Fruit fly (Drosophila melanogaster) whole organism, embryonic: Measurements from ENCODE around the gene drm.

ENCODE experiments used
- Atf6 ChIP-seq: fragments of 200-800 bp; sonication (Bioruptor generic); IDR thresholded peaks from 2 replicates; pipeline ENCODE4 v1.3.6; 2022; ENCODE audit warnings: missing biosample characterization, missing genetic modification characterization
- Bteb2 ChIP-seq: fragments of 200-800 bp; sonication (Bioruptor generic); optimal IDR thresholded peaks from 2 replicates; lab custom pipeline; 2016; ENCODE audit warnings: missing biosample characterization, missing genetic modification characterization
- CG10147 ChIP-seq: fragments of 200-800 bp; sonication (Bioruptor generic); optimal IDR thresholded peaks from 2 replicates; lab custom pipeline; 2019; ENCODE audit warnings: missing biosample characterization, mild to moderate bottlenecking, missing genetic modification characterization, moderate library complexity
- CG10274 ChIP-seq: fragments of 200-800 bp; sonication (Bioruptor generic); optimal IDR thresholded peaks from 3 replicates; lab custom pipeline; 2017; ENCODE audit warnings: missing biosample characterization, mild to moderate bottlenecking, missing genetic modification characterization
- CG10462 ChIP-seq: fragments of 200-800 bp; sonication (Bioruptor generic); optimal IDR thresholded peaks from 2 replicates; lab custom pipeline; 2016; ENCODE audit warnings: missing biosample characterization, missing genetic modification characterization
- CG10979 ChIP-seq: fragments of 200-800 bp; sonication (Bioruptor generic); optimal IDR thresholded peaks from 2 replicates; lab custom pipeline; 2018; ENCODE audit warnings: missing biosample characterization, mild to moderate bottlenecking, missing genetic modification characterization, moderate library complexity
- CG11247 ChIP-seq: fragments of 200-800 bp; sonication (Bioruptor generic); IDR thresholded peaks from 2 replicates; pipeline ENCODE4 v1.3.6; 2022; ENCODE audit warnings: missing biosample characterization, missing genetic modification characterization
- CG12071 ChIP-seq: fragments of 200-800 bp; sonication (Bioruptor generic); optimal IDR thresholded peaks from 3 replicates; lab custom pipeline; 2018; ENCODE audit warnings: missing biosample characterization, mild to moderate bottlenecking, missing genetic modification characterization
- CG16815 ChIP-seq: fragments of 200-800 bp; sonication (Bioruptor generic); optimal IDR thresholded peaks from 3 replicates; lab custom pipeline; 2017; ENCODE audit warnings: missing biosample characterization, mild to moderate bottlenecking, missing genetic modification characterization
- CG16863 ChIP-seq: fragments of 200-800 bp; sonication (Bioruptor generic); optimal IDR thresholded peaks from 3 replicates; lab custom pipeline; 2016; ENCODE audit warnings: missing biosample characterization, missing genetic modification characterization
- CG18011 ChIP-seq: fragments of 200-800 bp; sonication (Bioruptor generic); optimal IDR thresholded peaks from 2 replicates; lab custom pipeline; 2017; ENCODE audit warnings: missing biosample characterization, missing genetic modification characterization, mild to moderate bottlenecking, moderate library complexity, missing genotype
- CG2120 ChIP-seq: fragments of 200-800 bp; sonication (Bioruptor generic); optimal IDR thresholded peaks from 3 replicates; lab custom pipeline; 2016; ENCODE audit warnings: missing biosample characterization, missing genetic modification characterization
- CG31388 ChIP-seq: fragments of 200-800 bp; sonication (Bioruptor generic); optimal IDR thresholded peaks from 2 replicates; lab custom pipeline; 2016; ENCODE audit warnings: missing biosample characterization, missing genetic modification characterization
- CG33557 ChIP-seq: fragments of 200-800 bp; sonication (Bioruptor generic); optimal IDR thresholded peaks from 2 replicates; lab custom pipeline; 2019; ENCODE audit warnings: missing biosample characterization, mild to moderate bottlenecking, missing genetic modification characterization, moderate library complexity
- CG4707 ChIP-seq: fragments of 200-800 bp; sonication (Bioruptor generic); optimal IDR thresholded peaks from 2 replicates; lab custom pipeline; 2018; ENCODE audit warnings: missing biosample characterization, mild to moderate bottlenecking, missing genetic modification characterization, moderate library complexity
- CG7556 ChIP-seq: fragments of 200-800 bp; sonication (Bioruptor generic); optimal IDR thresholded peaks from 2 replicates; lab custom pipeline; 2017; ENCODE audit warnings: missing biosample characterization, mild to moderate bottlenecking, missing genetic modification characterization
- CG7745 ChIP-seq: fragments of 200-800 bp; sonication (Bioruptor generic); optimal IDR thresholded peaks from 2 replicates; lab custom pipeline; 2018; ENCODE audit warnings: missing biosample characterization, mild to moderate bottlenecking, missing genetic modification characterization, moderate library complexity
- CG8388 ChIP-seq: fragments of 200-800 bp; sonication (Bioruptor generic); optimal IDR thresholded peaks from 2 replicates; lab custom pipeline; 2019; ENCODE audit warnings: missing biosample characterization, mild to moderate bottlenecking, missing genetic modification characterization, moderate library complexity
- Camta ChIP-seq: fragments of 200-800 bp; sonication (Bioruptor generic); optimal IDR thresholded peaks from 2 replicates; lab custom pipeline; 2016; ENCODE audit warnings: missing biosample characterization, missing genetic modification characterization
- Dek ChIP-seq: fragments of 200-800 bp; sonication (Bioruptor generic); optimal IDR thresholded peaks from 3 replicates; lab custom pipeline; 2019; ENCODE audit warnings: missing biosample characterization, mild to moderate bottlenecking, missing genetic modification characterization, moderate library complexity
- Fer1 ChIP-seq: fragments of 200-800 bp; sonication (Bioruptor generic); optimal IDR thresholded peaks from 2 replicates; lab custom pipeline; 2017; ENCODE audit warnings: missing biosample characterization, mild to moderate bottlenecking, missing genetic modification characterization
- Hand ChIP-seq: fragments of 200-800 bp; sonication (Bioruptor generic); optimal IDR thresholded peaks from 2 replicates; lab custom pipeline; 2017; ENCODE audit warnings: mild to moderate bottlenecking, missing biosample characterization, missing genetic modification reagents, missing genetic modification characterization
- HmgZ ChIP-seq: fragments of 200-800 bp; sonication (Bioruptor generic); optimal IDR thresholded peaks from 2 replicates; lab custom pipeline; 2018; ENCODE audit warnings: missing biosample characterization, mild to moderate bottlenecking, missing genetic modification characterization
- Hsf ChIP-seq: fragments of 200-800 bp; sonication (Bioruptor generic); optimal IDR thresholded peaks from 3 replicates; lab custom pipeline; 2016; ENCODE audit warnings: missing biosample characterization, missing genetic modification characterization
- Max ChIP-seq: fragments of 200-800 bp; sonication (Bioruptor generic); optimal IDR thresholded peaks from 2 replicates; lab custom pipeline; 2016; ENCODE audit warnings: missing biosample characterization, mild to moderate bottlenecking, missing genetic modification characterization
- Neu2 ChIP-seq: fragments of 200-800 bp; sonication (Bioruptor generic); optimal IDR thresholded peaks from 3 replicates; lab custom pipeline; 2016; ENCODE audit warnings: missing biosample characterization, missing genetic modification characterization, borderline replicate concordance
- NfI ChIP-seq: fragments of 200-800 bp; sonication (Bioruptor generic); optimal IDR thresholded peaks from 3 replicates; lab custom pipeline; 2018; ENCODE audit warnings: missing biosample characterization, mild to moderate bottlenecking, missing genetic modification characterization, moderate library complexity
- Ptx1 ChIP-seq: fragments of 200-800 bp; sonication (Bioruptor generic); IDR thresholded peaks from 2 replicates; pipeline ENCODE4 v1.3.6; 2022; ENCODE audit warnings: missing biosample characterization, missing genetic modification characterization
- Sin3A ChIP-seq: fragments of >200 bp; optimal IDR thresholded peaks from 2 replicates; lab custom pipeline; 2018
- Sox100B ChIP-seq: fragments of 200-800 bp; sonication (Bioruptor generic); optimal IDR thresholded peaks from 3 replicates; lab custom pipeline; 2018; ENCODE audit warnings: missing biosample characterization, mild to moderate bottlenecking, missing genetic modification characterization
- Sry-δ ChIP-seq: fragments of 200-800 bp; sonication (Bioruptor generic); optimal IDR thresholded peaks from 2 replicates; lab custom pipeline; 2016; ENCODE audit warnings: missing biosample characterization, missing genetic modification characterization
- Tbp ChIP-seq: fragments of >200 bp; optimal IDR thresholded peaks from 2 replicates; lab custom pipeline; 2018; ENCODE audit warnings: missing biosample characterization, missing genetic modification characterization
- Vsx1 ChIP-seq: fragments of 200-800 bp; sonication (Bioruptor generic); optimal IDR thresholded peaks from 2 replicates; lab custom pipeline; 2017; ENCODE audit warnings: missing biosample characterization, mild to moderate bottlenecking, missing genetic modification characterization, missing genetic modification reagents
- bcd ChIP-seq: fragments of 200-800 bp; sonication (Bioruptor generic); optimal IDR thresholded peaks from 2 replicates; lab custom pipeline; 2017; ENCODE audit warnings: missing biosample characterization, mild to moderate bottlenecking, missing genetic modification characterization
- cad ChIP-seq: fragments of >200 bp; optimal IDR thresholded peaks from 2 replicates; lab custom pipeline; 2017; ENCODE audit warnings: missing biosample characterization, missing genetic modification characterization
- crc ChIP-seq: fragments of 200-800 bp; sonication (Bioruptor generic); optimal IDR thresholded peaks from 2 replicates; lab custom pipeline; 2016; ENCODE audit warnings: missing biosample characterization, missing genetic modification characterization
- croc ChIP-seq: fragments of 200-800 bp; sonication (Bioruptor generic); conservative IDR thresholded peaks from 3 replicates; pipeline ENCODE4 v1.3.6; 2022; ENCODE audit warnings: missing biosample characterization, missing genetic modification characterization
- fru ChIP-seq: fragments of >200 bp; optimal IDR thresholded peaks from 2 replicates; lab custom pipeline; 2017
- gce ChIP-seq: fragments of 200-800 bp; sonication (Bioruptor generic); IDR thresholded peaks from 3 replicates; pipeline ENCODE4 v1.3.6; 2022; ENCODE audit warnings: missing biosample characterization, missing genetic modification characterization
- insv ChIP-seq, 2 experiments: fragments of 200-800 bp; sonication (Bioruptor generic); optimal IDR thresholded peaks; 3 replicates each; lab custom pipeline; 2016 to 2018; ENCODE audit warnings: missing biosample characterization in 2 of 2, missing genetic modification characterization in 2 of 2
- kay ChIP-seq: fragments of 200-800 bp; sonication (Bioruptor generic); optimal IDR thresholded peaks from 2 replicates; lab custom pipeline; 2016; ENCODE audit warnings: missing biosample characterization, missing genetic modification characterization
- nmo ChIP-seq: fragments of 200-800 bp; sonication (Bioruptor generic); optimal IDR thresholded peaks from 2 replicates; lab custom pipeline; 2018; ENCODE audit warnings: missing biosample characterization, mild to moderate bottlenecking, missing genetic modification characterization, moderate library complexity
- phol ChIP-seq: fragments of 200-800 bp; sonication (Bioruptor generic); optimal IDR thresholded peaks from 3 replicates; lab custom pipeline; 2018; ENCODE audit warnings: missing biosample characterization, mild to moderate bottlenecking, missing genetic modification characterization, moderate library complexity
- sisA ChIP-seq: fragments of 200-800 bp; sonication (Bioruptor generic); IDR thresholded peaks from 2 replicates; pipeline ENCODE4 v1.3.6; 2022; ENCODE audit warnings: missing biosample characterization, missing genetic modification characterization
- toy ChIP-seq: fragments of 200-800 bp; sonication (Bioruptor generic); IDR thresholded peaks from 2 replicates; pipeline ENCODE4 v1.3.6; 2022; ENCODE audit warnings: missing biosample characterization, missing genetic modification characterization
- vfl ChIP-seq: fragments of 200-800 bp; sonication (Bioruptor generic); optimal IDR thresholded peaks from 2 replicates; lab custom pipeline; 2016; ENCODE audit warnings: missing biosample characterization, missing genetic modification characterization
- zfh1 ChIP-seq: fragments of 200-800 bp; sonication (Bioruptor generic); IDR thresholded peaks from 3 replicates; pipeline ENCODE4 v1.3.6; 2022; ENCODE audit warnings: missing biosample characterization, missing genetic modification characterization

The drm gene

DNA sequence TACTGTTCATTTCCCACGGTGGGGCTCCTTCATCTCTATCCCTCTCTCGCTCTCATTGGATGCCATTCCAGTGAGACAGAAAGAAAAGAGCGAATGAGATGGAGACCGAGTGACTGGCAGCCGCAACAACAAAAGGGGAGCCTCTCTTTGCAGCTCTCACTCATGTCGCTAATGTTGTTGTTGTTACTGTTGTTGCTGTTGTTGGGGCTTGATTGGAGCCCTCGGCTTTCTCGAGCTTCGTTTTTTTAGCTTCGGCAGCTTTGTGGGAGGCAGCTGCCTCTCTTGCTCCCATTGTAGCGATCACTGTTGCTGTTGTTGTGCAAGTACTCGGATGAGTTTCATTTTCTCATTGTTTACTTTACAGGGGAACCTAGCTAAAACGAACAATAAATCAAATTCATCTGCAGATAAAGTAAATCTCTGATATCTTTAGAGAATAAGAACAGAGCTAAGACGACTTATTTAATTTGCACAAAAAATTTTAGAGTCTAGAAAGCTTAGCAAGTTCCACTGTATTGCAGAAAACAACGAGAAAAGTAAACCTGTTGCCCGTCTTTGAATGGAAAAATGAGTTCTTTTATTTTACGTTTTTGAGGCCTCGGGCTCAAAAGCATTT is 4.7 kb upstream of the drm start (continued):
- TF ChIP-seq Sin3A (lab: Kevin White, UChicago) = no peak
- peak; percentile 74; the same call in 2 of the 3 replicates for TF ChIP-seq zfh1 (GFP tag; lab: Robert Waterston, UW)
- TF ChIP-seq CG10274 (GFP tag; lab: Kevin White, UChicago) = no peak
- no peak for TF ChIP-seq CG11247 (GFP tag; lab: Robert Waterston, UW)
- no peak for TF ChIP-seq CG18011 (GFP tag; lab: Kevin White, UChicago)
- no peak for TF ChIP-seq Tbp (GFP tag; lab: Kevin White, UChicago)
- no peak for TF ChIP-seq CG10147
- TF ChIP-seq Bteb2 (GFP tag; lab: Kevin White, UChicago) = no peak
- TF ChIP-seq CG7745 (tag; lab: Kevin White, UChicago) = no peak
- peak; percentile 71 for TF ChIP-seq Ptx1 (GFP tag; lab: Robert Waterston, UW)
- peak; percentile 11 for TF ChIP-seq CG10462 (GFP tag; lab: Kevin White, UChicago)
- peak; percentile 49 for TF ChIP-seq Camta (GFP tag; lab: Kevin White, UChicago)
- peak; percentile 15 for TF ChIP-seq CG16863
- TF ChIP-seq crc = no peak
- TF ChIP-seq phol (tag; lab: Kevin White, UChicago) = peak; percentile 64
- TF ChIP-seq CG31388 (GFP tag; lab: Kevin White, UChicago) = no peak
- TF ChIP-seq cad (GFP tag; lab: Kevin White, UChicago) = no peak
- no peak for TF ChIP-seq Fer1 (GFP tag; lab: Kevin White, UChicago)
- peak; percentile 59 for TF ChIP-seq CG8388 (GFP tag; lab: Kevin White, UChicago)
- peak; percentile 72 for TF ChIP-seq sisA (GFP tag; lab: Robert Waterston, UW)
- no peak for TF ChIP-seq CG12071 (GFP tag; lab: Kevin White, UChicago)
- TF ChIP-seq insv (GFP tag; optimal IDR thresholded peaks at IDR 0.05; lab: Kevin White, UChicago) = no peak
- TF ChIP-seq CG4707 = peak; percentile 14
- TF ChIP-seq croc (GFP tag; lab: Robert Waterston, UW) = peak; percentile 45; the same call in 1 of the 3 replicates
- TF ChIP-seq Sry-δ (GFP tag; lab: Kevin White, UChicago) = no peak
- TF ChIP-seq Hand (GFP tag; lab: Kevin White, UChicago) = no peak
- peak; percentile 68 for TF ChIP-seq CG10979 (tag; lab: Kevin White, UChicago)
- TF ChIP-seq Hsf = peak; percentile 31
- TF ChIP-seq kay (GFP tag; lab: Kevin White, UChicago) = peak; percentile 0
- peak; percentile 64 for TF ChIP-seq nmo (GFP tag; lab: Kevin White, UChicago)
- no peak for TF ChIP-seq HmgZ
- no peak for TF ChIP-seq Vsx1
- TF ChIP-seq toy = no peak
- TF ChIP-seq Max (GFP tag; lab: Kevin White, UChicago) = no peak
- peak; percentile 49 for TF ChIP-seq NfI
- TF ChIP-seq CG16815 (GFP tag; lab: Kevin White, UChicago) = no peak
- TF ChIP-seq bcd (GFP tag; lab: Kevin White, UChicago) = peak; percentile 3
- no peak for TF ChIP-seq fru
- no peak for TF ChIP-seq CG33557 (GFP tag; lab: Kevin White, UChicago)
- TF ChIP-seq gce (GFP tag; lab: Robert Waterston, UW) = 0 out of 3 replicates have a peak, but pooled peaks have one; percentile 59
- peak; percentile 44 for TF ChIP-seq CG2120
- TF ChIP-seq CG7556 (GFP tag; lab: Kevin White, UChicago) = peak; percentile 9
- peak; percentile 72 for TF ChIP-seq Atf6 (GFP tag; lab: Robert Waterston, UW)
- no peak for TF ChIP-seq Neu2
- TF ChIP-seq Dek (tag; lab: Kevin White, UChicago) = peak; percentile 20
- no peak for TF ChIP-seq vfl (GFP tag; lab: Kevin White, UChicago)
- TF ChIP-seq Sox100B (GFP tag; lab: Kevin White, UChicago) = peak; percentile 51
- TF ChIP-seq, all 482 proteins: peak for 229
